Fruit fly (Drosophila melanogaster): Measurements from ENCODE around the gene Lcp65Ab2.

Lcp65Ab2 gene

DNA sequence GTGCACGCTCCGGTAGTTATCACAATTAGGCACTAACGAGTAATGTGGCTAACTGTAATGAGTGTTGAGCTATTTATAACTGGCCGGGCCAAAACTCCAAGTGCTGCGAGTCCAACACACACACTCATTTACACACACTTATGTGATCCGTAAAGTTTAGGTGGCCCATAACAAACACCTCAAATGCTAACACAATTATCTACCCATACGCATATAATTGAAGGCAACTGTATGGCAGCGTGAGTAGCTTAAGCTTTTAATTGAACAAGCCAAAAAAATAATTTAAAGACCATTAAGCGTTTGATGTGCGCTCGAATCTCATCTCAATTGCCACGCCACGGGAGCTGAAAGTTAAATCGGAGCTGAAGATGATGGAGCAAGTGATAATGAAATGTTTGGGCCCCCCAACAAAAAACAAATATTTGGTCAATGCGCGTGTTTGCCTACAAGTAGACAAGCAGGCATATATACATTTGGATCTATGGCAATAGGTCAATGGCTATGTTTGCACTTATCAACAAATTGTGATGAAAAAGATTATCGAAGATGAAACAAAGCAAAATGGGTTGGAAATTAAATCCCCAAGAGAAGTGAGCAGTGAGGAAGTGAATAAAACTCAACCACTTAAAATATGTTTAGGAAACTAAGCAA lies 6.4 kb upstream of the Lcp65Ab2 start, which contains the start of gene Cpr65Av (continued):
- TF ChIP-seq her (GFP tag; optimal IDR thresholded peaks at IDR 0.05) (no peak), cas (GFP tag; IDR thresholded peaks at IDR 0.05) (no peak), CrebB (tag; optimal IDR thresholded peaks at IDR 0.05) (peak; percentile 26), CG34224 (GFP tag; IDR thresholded peaks at IDR 0.05; ENCODE audit: partially characterized antibody) (no peak), HLHmδ (GFP tag; optimal IDR thresholded peaks at IDR 0.05) (no peak), CG12299 (tag; optimal IDR thresholded peaks at IDR 0.05) (no peak), nerfin-2 (GFP tag; IDR thresholded peaks at IDR 0.05; ENCODE audit: partially characterized antibody) (no peak), gfzf (GFP tag; optimal IDR thresholded peaks at IDR 0.05) (no peak), NC2β (GFP tag; optimal IDR thresholded peaks at IDR 0.05) (no peak), exex (tag; optimal IDR thresholded peaks at IDR 0.05) (no peak), CG10267 (tag; optimal IDR thresholded peaks at IDR 0.05) (no peak), Nf-YB (GFP tag; optimal IDR thresholded peaks at IDR 0.05) (no peak), dan (GFP tag; IDR thresholded peaks at IDR 0.05) (no peak), Pdp1 (GFP tag; optimal IDR thresholded peaks at IDR 0.05) (no peak), emc (GFP tag; optimal IDR thresholded peaks at IDR 0.05) (no peak), CG6791 (GFP tag; IDR thresholded peaks at IDR 0.05; ENCODE audit: partially characterized antibody) (no peak), CG13775 (GFP tag; optimal IDR thresholded peaks at IDR 0.05) (no peak), CG15696 (tag; optimal IDR thresholded peaks at IDR 0.05) (peak; percentile 13), sisA (GFP tag; IDR thresholded peaks at IDR 0.05) (no peak), CG31388 (GFP tag; optimal IDR thresholded peaks at IDR 0.05) (no peak), CG30020 (tag; optimal IDR thresholded peaks at IDR 0.05) (no peak), CG12104 (GFP tag; optimal IDR thresholded peaks at IDR 0.05) (peak; percentile 14), salm (tag; optimal IDR thresholded peaks at IDR 0.05) (no peak), gsb-n (tag; optimal IDR thresholded peaks at IDR 0.05) (no peak), CG8359 (GFP tag; optimal IDR thresholded peaks at IDR 0.05; ENCODE audit: borderline replicate concordance) (no peak), CG13123 (GFP tag; optimal IDR thresholded peaks at IDR 0.05) (no peak), Adf1 (GFP tag; IDR thresholded peaks at IDR 0.05) (no peak), HHEX (GFP tag; optimal IDR thresholded peaks at IDR 0.05) (no peak), CG9876 (GFP tag; optimal IDR thresholded peaks at IDR 0.05) (no peak), CG4282 (GFP tag; optimal IDR thresholded peaks at IDR 0.05) (no peak), nmo (GFP tag; optimal IDR thresholded peaks at IDR 0.05) (no peak), H2.0 (GFP tag; IDR thresholded peaks at IDR 0.05) (no peak), wek (GFP tag; optimal IDR thresholded peaks at IDR 0.05) (peak; percentile 50), seq (GFP tag; IDR thresholded peaks at IDR 0.05) (no peak), Optix (GFP tag; IDR thresholded peaks at IDR 0.05) (no peak), Opbp (GFP tag; IDR thresholded peaks at IDR 0.05; ENCODE audit: partially characterized antibody) (no peak), CG10366 (GFP tag; IDR thresholded peaks at IDR 0.05) (no peak), CG1792 (GFP tag; optimal IDR thresholded peaks at IDR 0.05) (no peak), fd3F (GFP tag; optimal IDR thresholded peaks at IDR 0.05) (no peak), CG34376 (GFP tag; optimal IDR thresholded peaks at IDR 0.05) (no peak), sima (GFP tag; optimal IDR thresholded peaks at IDR 0.05) (no peak), CG8944 (GFP tag; optimal IDR thresholded peaks at IDR 0.05) (no peak), BtbVII (GFP tag; optimal IDR thresholded peaks at IDR 0.05) (peak; percentile 5), ab (GFP tag; optimal IDR thresholded peaks at IDR 0.05) (no peak), tx (GFP tag; optimal IDR thresholded peaks at IDR 0.05) (no peak), CG1233 (GFP tag; optimal IDR thresholded peaks at IDR 0.05) (peak; percentile 32), Hr39 (optimal IDR thresholded peaks at IDR 0.05) (no peak), Spps (tag; optimal IDR thresholded peaks at IDR 0.05) (no peak), CG33557 (GFP tag; optimal IDR thresholded peaks at IDR 0.05) (no peak), cato (GFP tag; optimal IDR thresholded peaks at IDR 0.05; ENCODE audit: borderline replicate concordance) (no peak)

Data from whole organism, embryonic.